Fruit fly (Drosophila melanogaster): ENCODE measurements around the gene Syt12.

- no peak for TF ChIP-seq h (optimal IDR thresholded peaks at IDR 0.05)
- no peak for TF ChIP-seq insv (optimal IDR thresholded peaks at IDR 0.05)
- TF ChIP-seq psq (optimal IDR thresholded peaks at IDR 0.05) = no peak
- TF ChIP-seq ttk (optimal IDR thresholded peaks at IDR 0.05) = no peak
- TF ChIP-seq Sin3A (optimal IDR thresholded peaks at IDR 0.05) = no peak
- TF ChIP-seq Myc (optimal IDR thresholded peaks at IDR 0.05) = no peak
These were observed 25.1 kb downstream of the Syt12 start for dm6 chrX:13384177-13384576.

All from Kc167 (cell line).